Fruit fly (Drosophila melanogaster) S2 (cell line): ENCODE results near the gene RpL13A.

Source experiments
- CG8478 ChIP-seq: fragments of >200 bp; optimal IDR thresholded peaks from 2 replicates; lab custom pipeline; 2018
- CTCF ChIP-seq, 2 experiments: fragments of >200 bp; optimal IDR thresholded peaks; 2 replicates each; lab custom pipeline; 2018

- TF ChIP-seq CG8478 (lab: Kevin White, UChicago) (no peak), CTCF (optimal IDR thresholded peaks at IDR 0.05; lab: Kevin White, UChicago) (peak; percentile 84 to 87)
Measured at dm6 chr3R:5606477-5606876, 17.8 kb upstream of the RpL13A start, which contains the start of gene asl.
